Fruit fly (Drosophila melanogaster): ENCODE measurements around the gene brv3.

The brv3 gene

dm6 chrX:2624525-2625006 lies at the start of gene brv3, which contains the start of gene Pi4KIIIalpha:
Gene brv3, minus strand, starts transcription at chrX:2624575.
Gene Pi4KIIIalpha, plus strand, starts transcription at chrX:2624804.
- TF ChIP-seq CG14655 (GFP tag; optimal IDR thresholded peaks at IDR 0.05) (no peak), D1 (tag; optimal IDR thresholded peaks at IDR 0.05) (no peak), Snoo (tag; optimal IDR thresholded peaks at IDR 0.05) (no peak), CG4496 (GFP tag; IDR thresholded peaks at IDR 0.05) (0 out of 3 replicates have a peak, but pooled peaks have one; percentile 24), CG32121 (GFP tag; IDR thresholded peaks at IDR 0.05) (no peak; the same call in 1 of the 2 replicates), EcR (GFP tag; optimal IDR thresholded peaks at IDR 0.05) (no peak), rn (GFP tag; IDR thresholded peaks at IDR 0.05) (no peak), CG10348 (GFP tag; IDR thresholded peaks at IDR 0.05) (no peak)

dm6 chrX:2663416-2663815 lies 39.0 kb upstream of the brv3 start:
- TF ChIP-seq Ets98B (GFP tag; IDR thresholded peaks at IDR 0.05) (no peak), CG34367 (tag; optimal IDR thresholded peaks at IDR 0.05) (no peak), D1 (tag; optimal IDR thresholded peaks at IDR 0.05) (no peak), CG9948 (tag; optimal IDR thresholded peaks at IDR 0.05) (no peak), CG8301 (tag; optimal IDR thresholded peaks at IDR 0.05) (no peak), Pif1B (GFP tag; optimal IDR thresholded peaks at IDR 0.05) (no peak), CG13204 (GFP tag; optimal IDR thresholded peaks at IDR 0.05) (no peak)

- no peak for TF ChIP-seq Ets98B (GFP tag; IDR thresholded peaks at IDR 0.05)
- no peak for TF ChIP-seq CG10348 (GFP tag; IDR thresholded peaks at IDR 0.05)
- no peak for TF ChIP-seq CG32121 (GFP tag; IDR thresholded peaks at IDR 0.05)
- no peak for TF ChIP-seq CG9948 (tag; optimal IDR thresholded peaks at IDR 0.05)
- TF ChIP-seq rn (GFP tag; IDR thresholded peaks at IDR 0.05) = no peak
- TF ChIP-seq EcR (GFP tag; optimal IDR thresholded peaks at IDR 0.05) = no peak
- TF ChIP-seq Pif1A (GFP tag; optimal IDR thresholded peaks at IDR 0.05) = no peak
- TF ChIP-seq CG13204 (GFP tag; optimal IDR thresholded peaks at IDR 0.05) = no peak
- no peak for TF ChIP-seq CG4496 (GFP tag; IDR thresholded peaks at IDR 0.05)
- no peak for TF ChIP-seq CG17806 (tag; optimal IDR thresholded peaks at IDR 0.05)
- no peak for TF ChIP-seq D1 (tag; optimal IDR thresholded peaks at IDR 0.05)
- TF ChIP-seq Pif1B (GFP tag; optimal IDR thresholded peaks at IDR 0.05) = no peak
- TF ChIP-seq CG8159 (tag; optimal IDR thresholded peaks at IDR 0.05) = no peak
- TF ChIP-seq fd96Ca (GFP tag; IDR thresholded peaks at IDR 0.05) = no peak
- TF ChIP-seq CG14655 (GFP tag; optimal IDR thresholded peaks at IDR 0.05) = no peak
Observed at dm6 chrX:2662540-2663133, 38.3 kb upstream of the brv3 start.

DNA sequence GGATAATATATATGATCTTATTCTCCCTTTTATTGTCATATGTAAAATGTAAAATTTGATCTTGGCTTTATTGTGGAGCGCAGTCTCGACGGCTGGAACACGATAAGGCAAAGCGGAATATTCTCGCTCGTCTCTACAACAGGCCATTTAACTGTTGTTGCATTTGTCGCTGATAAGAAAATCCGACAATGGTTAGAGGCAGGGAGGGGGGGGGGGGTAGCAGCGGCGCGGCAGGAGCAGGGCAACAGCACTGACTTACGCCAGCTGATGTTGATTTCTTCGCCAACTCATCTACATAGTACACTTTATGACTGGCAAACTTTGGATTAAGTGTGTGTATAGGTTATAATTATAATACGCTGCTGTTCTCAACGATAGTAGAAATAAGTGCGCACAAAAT lies 37.4 kb upstream of the brv3 start:
- TF ChIP-seq CG34367 (tag; optimal IDR thresholded peaks at IDR 0.05) (no peak), EcR (GFP tag; optimal IDR thresholded peaks at IDR 0.05) (peak; percentile 66), rn (GFP tag; IDR thresholded peaks at IDR 0.05) (no peak), CG32121 (GFP tag; IDR thresholded peaks at IDR 0.05) (no peak), Ets98B (GFP tag; IDR thresholded peaks at IDR 0.05) (0 out of 2 replicates have a peak, but pooled peaks have one; percentile 11), Pif1B (GFP tag; optimal IDR thresholded peaks at IDR 0.05) (no peak), gl (tag; optimal IDR thresholded peaks at IDR 0.05) (no peak)

- TF ChIP-seq rn (GFP tag; IDR thresholded peaks at IDR 0.05) = 0 out of 2 replicates have a peak, but pooled peaks have one; percentile 8
- TF ChIP-seq EcR (GFP tag; optimal IDR thresholded peaks at IDR 0.05) = no peak
- TF ChIP-seq D1 (tag; optimal IDR thresholded peaks at IDR 0.05) = no peak
- TF ChIP-seq Ets98B (GFP tag; IDR thresholded peaks at IDR 0.05) = peak; percentile 48
- TF ChIP-seq CG13204 (GFP tag; optimal IDR thresholded peaks at IDR 0.05) = peak; percentile 16
- no peak for TF ChIP-seq CG8159 (tag; optimal IDR thresholded peaks at IDR 0.05)
- no peak for TF ChIP-seq CG15710 (tag; optimal IDR thresholded peaks at IDR 0.05)
- peak; percentile 54 for TF ChIP-seq CG14655 (GFP tag; optimal IDR thresholded peaks at IDR 0.05)
- peak; percentile 35 for TF ChIP-seq CG8301 (tag; optimal IDR thresholded peaks at IDR 0.05)
- 0 out of 2 replicates have a peak, but pooled peaks have one; percentile 22 for TF ChIP-seq CG12605 (GFP tag; IDR thresholded peaks at IDR 0.05)
- TF ChIP-seq CG34367 (tag; optimal IDR thresholded peaks at IDR 0.05) = no peak
- peak; percentile 13 for TF ChIP-seq Pif1B (GFP tag; optimal IDR thresholded peaks at IDR 0.05)
- TF ChIP-seq gl (tag; optimal IDR thresholded peaks at IDR 0.05) = no peak
- TF ChIP-seq fd96Ca (GFP tag; IDR thresholded peaks at IDR 0.05) = peak; percentile 49; the same call in 1 of the 3 replicates
- TF ChIP-seq CG32121 (GFP tag; IDR thresholded peaks at IDR 0.05) = no peak
- TF ChIP-seq CG10348 (GFP tag; IDR thresholded peaks at IDR 0.05) = no peak
- peak; percentile 16 for TF ChIP-seq CG9948 (tag; optimal IDR thresholded peaks at IDR 0.05)
- peak; percentile 21 for TF ChIP-seq CG17806 (tag; optimal IDR thresholded peaks at IDR 0.05)
- TF ChIP-seq CG4496 (GFP tag; IDR thresholded peaks at IDR 0.05) = 0 out of 3 replicates have a peak, but pooled peaks have one; percentile 54
- TF ChIP-seq Snoo (tag; optimal IDR thresholded peaks at IDR 0.05) = peak; percentile 16
- TF ChIP-seq Pif1A (GFP tag; optimal IDR thresholded peaks at IDR 0.05) = no peak
Observed at dm6 chrX:2659430-2660075, 35.2 kb upstream of the brv3 start.

dm6 chrX:2658258-2658853 lies 34.0 kb upstream of the brv3 start:
- TF ChIP-seq CG10348 (GFP tag; IDR thresholded peaks at IDR 0.05) = no peak
- no peak for TF ChIP-seq rn (GFP tag; IDR thresholded peaks at IDR 0.05)
- peak; percentile 28 for TF ChIP-seq CG13204 (GFP tag; optimal IDR thresholded peaks at IDR 0.05)
- TF ChIP-seq Ets98B (GFP tag; IDR thresholded peaks at IDR 0.05) = peak; percentile 15; the same call in 1 of the 2 replicates
- TF ChIP-seq Pif1A (GFP tag; optimal IDR thresholded peaks at IDR 0.05) = no peak
- no peak for TF ChIP-seq CG32121 (GFP tag; IDR thresholded peaks at IDR 0.05)
- 0 out of 3 replicates have a peak, but pooled peaks have one; percentile 8 for TF ChIP-seq CG4496 (GFP tag; IDR thresholded peaks at IDR 0.05)
- peak; percentile 12 for TF ChIP-seq CG8301 (tag; optimal IDR thresholded peaks at IDR 0.05)
- TF ChIP-seq CG34367 (tag; optimal IDR thresholded peaks at IDR 0.05) = peak; percentile 0
- peak; percentile 30; the same call in 1 of the 3 replicates for TF ChIP-seq fd96Ca (GFP tag; IDR thresholded peaks at IDR 0.05)
- no peak for TF ChIP-seq D1 (tag; optimal IDR thresholded peaks at IDR 0.05)
- no peak for TF ChIP-seq CG8159 (tag; optimal IDR thresholded peaks at IDR 0.05)
- TF ChIP-seq Pif1B (GFP tag; optimal IDR thresholded peaks at IDR 0.05) = peak; percentile 8
- peak; percentile 6 for TF ChIP-seq gl (tag; optimal IDR thresholded peaks at IDR 0.05)
- no peak for TF ChIP-seq CG15710 (tag; optimal IDR thresholded peaks at IDR 0.05)
- no peak for TF ChIP-seq CG9948 (tag; optimal IDR thresholded peaks at IDR 0.05)
- no peak for TF ChIP-seq CG17806 (tag; optimal IDR thresholded peaks at IDR 0.05)
- peak; percentile 65 for TF ChIP-seq EcR (GFP tag; optimal IDR thresholded peaks at IDR 0.05)
- peak; percentile 16 for TF ChIP-seq CG14655 (GFP tag; optimal IDR thresholded peaks at IDR 0.05)
- TF ChIP-seq CG12605 (GFP tag; IDR thresholded peaks at IDR 0.05) = peak; percentile 54; the same call in 1 of the 2 replicates
- no peak for TF ChIP-seq Snoo (tag; optimal IDR thresholded peaks at IDR 0.05)

Measured in whole organism, pupa.